Worm (Caenorhabditis elegans): ENCODE measurements around the gene lst-6.

- TF ChIP-seq T22C8.4 (GFP tag; IDR thresholded peaks at IDR 0.05) = no peak
- no peak for TF ChIP-seq med-1 (GFP tag; optimal IDR thresholded peaks at IDR 0.05; ENCODE audit: insufficient read depth)
- no peak for TF ChIP-seq flt-1 (GFP tag; IDR thresholded peaks at IDR 0.05)
- TF ChIP-seq klf-2 (GFP tag; conservative IDR thresholded peaks at IDR 0.05) = no peak
- no peak for TF ChIP-seq tab-1 (GFP tag; IDR thresholded peaks at IDR 0.05)
- no peak for TF ChIP-seq cog-1 (tag; optimal IDR thresholded peaks at IDR 0.05)
- no peak for TF ChIP-seq ztf-23 (GFP tag; IDR thresholded peaks at IDR 0.05)
- TF ChIP-seq ref-1 (GFP tag; conservative IDR thresholded peaks at IDR 0.05) = no peak
Observed at ce11 chrII:7051778-7052177, 29.5 kb upstream of the lst-6 start, which contains the start of gene ZK1127.12.
